Fruit fly (Drosophila melanogaster) whole organism, embryonic: Measurements from ENCODE around the gene CG10301.

ENCODE experiments used
- CG10654 ChIP-seq: fragments of 200-800 bp; sonication (Bioruptor generic); optimal IDR thresholded peaks from 2 replicates; lab custom pipeline; 2016; ENCODE audit warnings: missing biosample characterization, missing genetic modification characterization
- CG15011 ChIP-seq: fragments of 200-800 bp; sonication (Bioruptor generic); optimal IDR thresholded peaks from 3 replicates; lab custom pipeline; 2018; ENCODE audit warnings: missing biosample characterization, mild to moderate bottlenecking, missing genetic modification characterization
- CG34422 ChIP-seq: fragments of 200-800 bp; sonication (Bioruptor generic); IDR thresholded peaks from 3 replicates; pipeline ENCODE4 v1.3.6; 2022; ENCODE audit warnings: missing biosample characterization, missing genetic modification characterization
- CG8290 ChIP-seq, 3 experiments: fragments of 200-800 bp; sonication (Bioruptor generic); optimal IDR thresholded peaks; 2 replicates each; lab custom pipeline; 2016 to 2019; ENCODE audit warnings: missing biosample characterization in 3 of 3, missing genetic modification characterization in 3 of 3, mild to moderate bottlenecking in 2 of 3, moderate library complexity in 1 of 3
- Dll ChIP-seq: fragments of 200-800 bp; sonication (Bioruptor generic); IDR thresholded peaks from 4 replicates; pipeline ENCODE4 v1.3.6; 2022; ENCODE audit warnings: missing biosample characterization, missing genetic modification characterization; ENCODE audit not compliant: partially characterized antibody
- Optix ChIP-seq: fragments of 200-800 bp; sonication (Bioruptor generic); IDR thresholded peaks from 3 replicates; pipeline ENCODE4 v1.3.6; 2022; ENCODE audit warnings: missing biosample characterization, missing genetic modification characterization
- Sox102F ChIP-seq: fragments of 200-800 bp; sonication (Bioruptor generic); optimal IDR thresholded peaks from 2 replicates; lab custom pipeline; 2018; ENCODE audit warnings: missing biosample characterization, mild to moderate bottlenecking, missing genetic modification characterization, moderate library complexity
- fd102C ChIP-seq: fragments of 200-800 bp; sonication (Bioruptor generic); optimal IDR thresholded peaks from 2 replicates; lab custom pipeline; 2018; ENCODE audit warnings: missing biosample characterization, mild to moderate bottlenecking, missing genetic modification characterization, moderate library complexity
- kay ChIP-seq: fragments of 200-800 bp; sonication (Bioruptor generic); optimal IDR thresholded peaks from 2 replicates; lab custom pipeline; 2016; ENCODE audit warnings: missing biosample characterization, missing genetic modification characterization
- psq ChIP-seq: fragments of 200-800 bp; sonication (Bioruptor generic); optimal IDR thresholded peaks from 2 replicates; lab custom pipeline; 2017; ENCODE audit warnings: missing biosample characterization, missing genetic modification characterization

- no peak for TF ChIP-seq CG34422
- TF ChIP-seq CG8290 (GFP tag; optimal IDR thresholded peaks at IDR 0.05; lab: Kevin White, UChicago) = no peak
- TF ChIP-seq CG8290 (tag; optimal IDR thresholded peaks at IDR 0.05; lab: Kevin White, UChicago) = no peak
- no peak for TF ChIP-seq fd102C (GFP tag; lab: Kevin White, UChicago)
- no peak for TF ChIP-seq CG15011 (GFP tag; lab: Kevin White, UChicago)
- TF ChIP-seq Optix (GFP tag; lab: Robert Waterston, UW) = no peak
- no peak for TF ChIP-seq Sox102F (GFP tag; lab: Kevin White, UChicago)
- no peak for TF ChIP-seq CG10654
- no peak for TF ChIP-seq kay (GFP tag; lab: Kevin White, UChicago)
- TF ChIP-seq Dll (GFP tag; lab: Robert Waterston, UW) = no peak
- no peak for TF ChIP-seq psq
These were observed 13.8 kb upstream of the CG10301 start, which contains the start of gene CG10252 for dm6 chr3R:23696145-23696544.
